Worm (Caenorhabditis elegans): Measurements from ENCODE around the gene mbl-1.

Gene mbl-1

DNA sequence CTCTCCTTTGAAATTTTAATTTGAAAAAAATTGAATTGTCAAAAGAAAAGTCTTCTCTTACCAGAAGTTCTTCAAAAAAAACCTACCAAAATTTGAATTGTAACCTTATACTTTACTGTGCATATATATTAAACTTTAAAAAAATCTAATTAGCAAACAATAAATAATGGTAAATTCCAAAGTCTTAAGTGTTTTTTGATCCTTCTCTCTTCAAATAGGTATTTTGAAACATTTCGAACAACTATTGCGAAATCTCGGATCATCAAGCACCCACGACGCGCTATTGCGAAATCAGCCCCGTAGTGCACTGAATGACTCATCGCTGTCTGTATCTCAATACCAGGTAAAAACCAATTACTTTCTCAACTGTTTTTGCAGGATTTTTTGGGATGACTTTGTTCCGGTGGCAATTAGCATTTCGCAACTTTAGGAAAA lies 47.7 kb upstream of the mbl-1 start:
- TF ChIP-seq ztf-4 (tag; optimal IDR thresholded peaks at IDR 0.05) = peak; percentile 48
- peak in 1 of 2 experiments; percentile 22 for TF ChIP-seq ztf-11 (tag; optimal IDR thresholded peaks at IDR 0.05)
- TF ChIP-seq hlh-17 (GFP tag; optimal IDR thresholded peaks at IDR 0.05; ENCODE audit: borderline replicate concordance) = no peak
- TF ChIP-seq sup-37 (GFP tag; optimal IDR thresholded peaks at IDR 0.05) = no peak
- peak; percentile 94 for TF ChIP-seq zip-4 (GFP tag; optimal IDR thresholded peaks at IDR 0.05)
- TF ChIP-seq nhr-47 (tag; optimal IDR thresholded peaks at IDR 0.05) = peak; percentile 47
- TF ChIP-seq dpl-1 (GFP tag; optimal IDR thresholded peaks at IDR 0.05) = peak in 2 of 3 experiments; percentile 2 to 25
- TF ChIP-seq ets-5 (GFP tag; IDR thresholded peaks at IDR 0.05) = no peak
- TF ChIP-seq pag-3 (tag; optimal IDR thresholded peaks at IDR 0.05; ENCODE audit: borderline replicate concordance, insufficient read depth) = peak; percentile 63
- no peak for TF ChIP-seq efl-3 (GFP tag; optimal IDR thresholded peaks at IDR 0.05)
- TF ChIP-seq C16A3.4 (tag; optimal IDR thresholded peaks at IDR 0.05) = no peak
- TF ChIP-seq C34B4.2 (tag; optimal IDR thresholded peaks at IDR 0.05) = no peak
- peak; percentile 7 to 39 for TF ChIP-seq lsy-2 (tag; optimal IDR thresholded peaks at IDR 0.05)
- no peak for TF ChIP-seq aha-1 (tag; optimal IDR thresholded peaks at IDR 0.05)
- peak; percentile 1 for TF ChIP-seq swsn-7 (tag; optimal IDR thresholded peaks at IDR 0.05)
- TF ChIP-seq ces-1 (GFP tag; optimal IDR thresholded peaks at IDR 0.05) = no peak
- TF ChIP-seq irx-1 (tag; optimal IDR thresholded peaks at IDR 0.05) = no peak
- no peak; the same call in none of the 2 replicates for TF ChIP-seq mab-9 (GFP tag; IDR thresholded peaks at IDR 0.05)
- no peak for TF ChIP-seq snpc-4 (tag; optimal IDR thresholded peaks at IDR 0.05)
- TF ChIP-seq fos-1 (tag; optimal IDR thresholded peaks at IDR 0.05) = no peak
- peak in 1 of 2 experiments; percentile 50 for TF ChIP-seq egl-27 (tag; optimal IDR thresholded peaks at IDR 0.05)
- peak; percentile 43 for TF ChIP-seq lin-14 (GFP tag; optimal IDR thresholded peaks at IDR 0.05)
- no peak for TF ChIP-seq nhr-84 (tag; optimal IDR thresholded peaks at IDR 0.05)
- peak; percentile 15; the same call in 1 of the 2 replicates for TF ChIP-seq ceh-88 (GFP tag; IDR thresholded peaks at IDR 0.05)
- peak; percentile 19 for TF ChIP-seq nhr-85 (tag)
- TF ChIP-seq mdl-1 (tag; optimal IDR thresholded peaks at IDR 0.05) = peak in 1 of 2 experiments; percentile 62
- peak; percentile 79 for TF ChIP-seq jun-1 (tag; optimal IDR thresholded peaks at IDR 0.05)
- TF ChIP-seq efl-1 (optimal IDR thresholded peaks at IDR 0.05) = peak in 1 of 2 experiments; percentile 54
- TF ChIP-seq efl-1 (GFP tag; optimal IDR thresholded peaks at IDR 0.05 in 1 of 2) = peak in 1 of 2 experiments; percentile 72
- TF ChIP-seq nhr-237 (tag; optimal IDR thresholded peaks at IDR 0.05) = peak; percentile 46
- peak; percentile 6 for TF ChIP-seq egl-13 (tag; optimal IDR thresholded peaks at IDR 0.05)
- peak; percentile 28 for TF ChIP-seq ceh-63 (GFP tag; optimal IDR thresholded peaks at IDR 0.05)
- peak; percentile 3 for TF ChIP-seq nhr-20 (tag; optimal IDR thresholded peaks at IDR 0.05)
- peak; percentile 71 for TF ChIP-seq mep-1 (tag; optimal IDR thresholded peaks at IDR 0.05)
- no peak for TF ChIP-seq fkh-10 (GFP tag; optimal IDR thresholded peaks at IDR 0.05)
- no peak for TF ChIP-seq unc-130 (tag; optimal IDR thresholded peaks at IDR 0.05)
- no peak for TF ChIP-seq sox-4 (tag; optimal IDR thresholded peaks at IDR 0.05)
- TF ChIP-seq ceh-90 (tag; optimal IDR thresholded peaks at IDR 0.05) = no peak
- peak in 2 of 6 experiments; percentile 21 to 56 for TF ChIP-seq elt-3 (tag; optimal IDR thresholded peaks at IDR 0.05)
- peak; percentile 56 for TF ChIP-seq isw-1 (GFP tag; IDR thresholded peaks at IDR 0.05)
- TF ChIP-seq vab-15 (tag; optimal IDR thresholded peaks at IDR 0.05) = no peak
- TF ChIP-seq hpl-2 (GFP tag; optimal IDR thresholded peaks at IDR 0.05) = peak; percentile 28
- no peak for TF ChIP-seq tbx-2 (tag; optimal IDR thresholded peaks at IDR 0.05)
- TF ChIP-seq grh-1 (GFP tag; IDR thresholded peaks at IDR 0.05) = peak; percentile 39
- TF ChIP-seq unc-30 (tag; optimal IDR thresholded peaks at IDR 0.05) = no peak
- TF ChIP-seq lir-3 (tag; optimal IDR thresholded peaks at IDR 0.05; ENCODE audit: poor library complexity) = no peak
- peak; percentile 76 for TF ChIP-seq skn-1 (tag; optimal IDR thresholded peaks at IDR 0.05)
- TF ChIP-seq blmp-1 (tag; optimal IDR thresholded peaks at IDR 0.05) = peak; percentile 26
- no peak for TF ChIP-seq alr-1 (tag; optimal IDR thresholded peaks at IDR 0.05; ENCODE audit: borderline replicate concordance)
- peak; percentile 21 to 33 (median 21) for TF ChIP-seq ceh-82 (tag; optimal IDR thresholded peaks at IDR 0.05)
- peak; percentile 57 for TF ChIP-seq fkh-8 (tag; optimal IDR thresholded peaks at IDR 0.05)
- peak; percentile 47 for TF ChIP-seq pax-3 (tag; optimal IDR thresholded peaks at IDR 0.05)
